Fruit fly (Drosophila melanogaster) whole organism, prepupa: ENCODE measurements around the gene Zcchc7.

ENCODE experiments used
- Blimp-1 ChIP-seq: fragments of 200-800 bp; sonication (Bioruptor generic); optimal IDR thresholded peaks from 3 replicates; lab custom pipeline; 2017; ENCODE audit warnings: missing biosample characterization, missing genetic modification characterization, mild to moderate bottlenecking, moderate library complexity, missing genetic modification reagents
- CG10669 ChIP-seq: fragments of 200-800 bp; sonication (Bioruptor generic); optimal IDR thresholded peaks from 3 replicates; lab custom pipeline; 2018; ENCODE audit warnings: missing biosample characterization, mild to moderate bottlenecking, missing genetic modification characterization, moderate library complexity
- CG11294 ChIP-seq: fragments of 200-800 bp; sonication (Bioruptor generic); IDR thresholded peaks from 2 replicates; pipeline ENCODE4 v1.3.6; 2022; ENCODE audit warnings: missing biosample characterization, missing genetic modification characterization
- CG11762 ChIP-seq: fragments of 200-800 bp; sonication (Bioruptor generic); optimal IDR thresholded peaks from 3 replicates; lab custom pipeline; 2016; ENCODE audit warnings: missing biosample characterization, missing genetic modification characterization; ENCODE audit not compliant: insufficient read depth
- CG11902 ChIP-seq: fragments of 200-800 bp; sonication (Bioruptor generic); optimal IDR thresholded peaks from 3 replicates; lab custom pipeline; 2016; ENCODE audit warnings: missing biosample characterization, missing genetic modification characterization
- CG1621 ChIP-seq: fragments of 200-800 bp; sonication (Bioruptor generic); optimal IDR thresholded peaks from 3 replicates; lab custom pipeline; 2018; ENCODE audit warnings: missing biosample characterization, mild to moderate bottlenecking, missing genetic modification characterization
- CG16779 ChIP-seq: fragments of 200-800 bp; sonication (Bioruptor generic); optimal IDR thresholded peaks from 3 replicates; lab custom pipeline; 2017; ENCODE audit warnings: missing biosample characterization, mild to moderate bottlenecking, missing genetic modification characterization
- CG3032 ChIP-seq: fragments of 200-800 bp; optimal IDR thresholded peaks from 2 replicates; lab custom pipeline; 2019; ENCODE audit warnings: missing biosample characterization, mild to moderate bottlenecking, missing genetic modification characterization, moderate library complexity
- CG32006 ChIP-seq: fragments of 200-800 bp; sonication (Bioruptor generic); optimal IDR thresholded peaks from 3 replicates; lab custom pipeline; 2017; ENCODE audit warnings: missing biosample characterization, mild to moderate bottlenecking, missing genetic modification characterization
- CG34406 ChIP-seq: fragments of 200-800 bp; sonication (Bioruptor generic); optimal IDR thresholded peaks from 3 replicates; lab custom pipeline; 2016; ENCODE audit warnings: missing biosample characterization, missing genetic modification characterization
- CG3919 ChIP-seq: fragments of 200-800 bp; sonication (Bioruptor generic); optimal IDR thresholded peaks from 3 replicates; lab custom pipeline; 2016; ENCODE audit warnings: missing biosample characterization, missing genetic modification characterization
- CG4318 ChIP-seq: fragments of 200-800 bp; sonication (Bioruptor generic); optimal IDR thresholded peaks from 3 replicates; lab custom pipeline; 2017; ENCODE audit warnings: missing biosample characterization, mild to moderate bottlenecking, missing genetic modification characterization
- CG6163 ChIP-seq: fragments of 200-800 bp; sonication (Bioruptor generic); IDR thresholded peaks from 3 replicates; pipeline ENCODE4 v1.3.6; 2022; ENCODE audit warnings: missing biosample characterization, missing genetic modification characterization
- CG6276 ChIP-seq: fragments of 200-800 bp; sonication (Bioruptor generic); optimal IDR thresholded peaks from 2 replicates; lab custom pipeline; 2017; ENCODE audit warnings: missing biosample characterization, mild to moderate bottlenecking, missing genetic modification characterization
- CG6792 ChIP-seq: fragments of 200-800 bp; sonication (Bioruptor generic); optimal IDR thresholded peaks from 3 replicates; lab custom pipeline; 2016; ENCODE audit warnings: missing biosample characterization, missing genetic modification characterization
- CG6808 ChIP-seq: fragments of 200-800 bp; sonication (Bioruptor generic); optimal IDR thresholded peaks from 3 replicates; lab custom pipeline; 2017; ENCODE audit warnings: missing biosample characterization, missing genetic modification characterization, mild to moderate bottlenecking, moderate library complexity, missing genetic modification reagents
- CG6854 ChIP-seq: fragments of 200-800 bp; sonication (Bioruptor generic); optimal IDR thresholded peaks from 2 replicates; lab custom pipeline; 2017; ENCODE audit warnings: missing biosample characterization, mild to moderate bottlenecking, missing genetic modification characterization
- CG7368 ChIP-seq: fragments of 200-800 bp; sonication (Bioruptor generic); optimal IDR thresholded peaks from 3 replicates; lab custom pipeline; 2016; ENCODE audit warnings: missing biosample characterization, missing genetic modification characterization
- CG8119 ChIP-seq: fragments of 200-800 bp; sonication (Bioruptor generic); IDR thresholded peaks from 3 replicates; pipeline ENCODE4 v1.3.6; 2022; ENCODE audit warnings: missing biosample characterization, missing genetic modification characterization
- CG8319 ChIP-seq: fragments of 200-800 bp; sonication (Bioruptor generic); optimal IDR thresholded peaks from 3 replicates; lab custom pipeline; 2016; ENCODE audit warnings: missing biosample characterization, missing genetic modification characterization
- CG8632 ChIP-seq: fragments of 200-800 bp; sonication (Bioruptor generic); optimal IDR thresholded peaks from 3 replicates; lab custom pipeline; 2016; ENCODE audit warnings: missing biosample characterization, missing genetic modification characterization
- CG9139 ChIP-seq: fragments of 200-800 bp; sonication (Bioruptor generic); optimal IDR thresholded peaks from 3 replicates; lab custom pipeline; 2017; ENCODE audit warnings: missing biosample characterization, mild to moderate bottlenecking, missing genetic modification characterization
- Ets96B ChIP-seq: fragments of 200-800 bp; optimal IDR thresholded peaks from 2 replicates; lab custom pipeline; 2019; ENCODE audit warnings: missing biosample characterization, mild to moderate bottlenecking, missing genetic modification characterization, moderate library complexity
- Gug ChIP-seq: fragments of 200-800 bp; sonication (Bioruptor generic); IDR thresholded peaks from 2 replicates; pipeline ENCODE4 v1.3.6; 2022; ENCODE audit warnings: missing biosample characterization, missing genetic modification characterization
- Hr38 ChIP-seq: sonication (Bioruptor generic); optimal IDR thresholded peaks from 2 replicates; lab custom pipeline; 2016; ENCODE audit warnings: missing biosample characterization, missing genetic modification characterization
- Hr39 ChIP-seq: fragments of 200-800 bp; sonication (Bioruptor generic); optimal IDR thresholded peaks from 2 replicates; lab custom pipeline; 2016; ENCODE audit warnings: missing biosample characterization, missing genetic modification characterization
- Hr4 ChIP-seq: fragments of 200-800 bp; sonication (Bioruptor generic); optimal IDR thresholded peaks from 3 replicates; lab custom pipeline; 2016; ENCODE audit warnings: missing biosample characterization, missing genetic modification characterization
- Lpt ChIP-seq: fragments of 200-800 bp; sonication (Bioruptor generic); optimal IDR thresholded peaks from 3 replicates; lab custom pipeline; 2016; ENCODE audit warnings: missing biosample characterization, missing genetic modification characterization
- Met ChIP-seq: fragments of 200-800 bp; sonication (Bioruptor generic); optimal IDR thresholded peaks from 3 replicates; lab custom pipeline; 2016; ENCODE audit warnings: missing biosample characterization, missing genetic modification characterization
- Smox ChIP-seq: fragments of 200-800 bp; sonication (Bioruptor generic); optimal IDR thresholded peaks from 3 replicates; lab custom pipeline; 2016; ENCODE audit warnings: missing biosample characterization, missing genetic modification characterization
- Sox102F ChIP-seq: fragments of 200-800 bp; sonication (Bioruptor generic); optimal IDR thresholded peaks from 2 replicates; lab custom pipeline; 2016; ENCODE audit warnings: missing biosample characterization, mild to moderate bottlenecking, missing genetic modification characterization
- Sox14 ChIP-seq: fragments of 200-800 bp; sonication (Bioruptor generic); optimal IDR thresholded peaks from 3 replicates; lab custom pipeline; 2016; ENCODE audit warnings: missing biosample characterization, missing genetic modification characterization
- Sox15 ChIP-seq: fragments of 200-800 bp; sonication (Bioruptor generic); optimal IDR thresholded peaks from 3 replicates; lab custom pipeline; 2016; ENCODE audit warnings: missing biosample characterization, missing genetic modification characterization
- achi ChIP-seq: fragments of 200-800 bp; sonication (Bioruptor generic); optimal IDR thresholded peaks from 3 replicates; lab custom pipeline; 2016; ENCODE audit warnings: missing biosample characterization, missing genetic modification characterization
- acj6 ChIP-seq: fragments of 200-800 bp; sonication (Bioruptor generic); optimal IDR thresholded peaks from 3 replicates; lab custom pipeline; 2016; ENCODE audit warnings: missing biosample characterization, missing genetic modification characterization
- cyc ChIP-seq: fragments of 200-800 bp; sonication (Bioruptor generic); optimal IDR thresholded peaks from 3 replicates; lab custom pipeline; 2016; ENCODE audit warnings: missing biosample characterization, missing genetic modification characterization
- dac ChIP-seq: fragments of 200-800 bp; sonication (Bioruptor generic); optimal IDR thresholded peaks from 2 replicates; lab custom pipeline; 2017; ENCODE audit warnings: missing biosample characterization, mild to moderate bottlenecking, missing genetic modification characterization
- dsx ChIP-seq: fragments of 200-800 bp; optimal IDR thresholded peaks from 3 replicates; lab custom pipeline; 2019; ENCODE audit warnings: missing biosample characterization, mild to moderate bottlenecking, missing genetic modification characterization, moderate library complexity; ENCODE audit not compliant: poor library complexity, severe bottlenecking
- eg ChIP-seq: fragments of 200-800 bp; sonication (Bioruptor generic); IDR thresholded peaks from 3 replicates; pipeline ENCODE4 v1.3.6; 2022; ENCODE audit warnings: missing biosample characterization, missing genetic modification characterization
- esn ChIP-seq: fragments of 200-800 bp; sonication (Bioruptor generic); optimal IDR thresholded peaks from 2 replicates; lab custom pipeline; 2016; ENCODE audit warnings: missing biosample characterization, mild to moderate bottlenecking, missing genetic modification characterization, moderate library complexity
- fd59A ChIP-seq: fragments of 200-800 bp; sonication (Bioruptor generic); optimal IDR thresholded peaks from 2 replicates; lab custom pipeline; 2017; ENCODE audit warnings: missing biosample characterization, mild to moderate bottlenecking, missing genetic modification characterization, missing genetic modification reagents
- fd85E ChIP-seq: fragments of 200-800 bp; sonication (Bioruptor generic); optimal IDR thresholded peaks from 3 replicates; lab custom pipeline; 2016; ENCODE audit warnings: missing biosample characterization, missing genetic modification characterization
- fkh ChIP-seq: fragments of 200-800 bp; sonication (Bioruptor generic); optimal IDR thresholded peaks from 3 replicates; lab custom pipeline; 2017; ENCODE audit warnings: missing biosample characterization, mild to moderate bottlenecking, missing genetic modification characterization, moderate library complexity
- salr ChIP-seq, 2 experiments: fragments of 200-800 bp; sonication (Bioruptor generic); optimal IDR thresholded peaks; 3 replicates each; lab custom pipeline; 2016 to 2018; ENCODE audit warnings: missing biosample characterization in 2 of 2, missing genetic modification characterization in 2 of 2, mild to moderate bottlenecking in 1 of 2
- spab ChIP-seq: fragments of 200-800 bp; sonication (Bioruptor generic); optimal IDR thresholded peaks from 2 replicates; lab custom pipeline; 2017; ENCODE audit warnings: missing biosample characterization, mild to moderate bottlenecking, missing genetic modification characterization, missing genetic modification reagents
- ss ChIP-seq, 2 experiments: fragments of 200-800 bp; sonication (Bioruptor generic); optimal IDR thresholded peaks; 2 replicates in 1 of 2; 3 replicates in 1 of 2; lab custom pipeline; 2017 to 2018; ENCODE audit warnings: mild to moderate bottlenecking in 2 of 2, missing biosample characterization in 2 of 2, missing genetic modification characterization in 2 of 2, moderate library complexity in 1 of 2
- topi ChIP-seq: fragments of 200-800 bp; sonication (Bioruptor generic); optimal IDR thresholded peaks from 3 replicates; lab custom pipeline; 2016; ENCODE audit warnings: missing biosample characterization, missing genetic modification characterization
- vri ChIP-seq: fragments of 200-800 bp; sonication (Bioruptor generic); optimal IDR thresholded peaks from 3 replicates; lab custom pipeline; 2016; ENCODE audit warnings: missing biosample characterization, mild to moderate bottlenecking, missing genetic modification characterization

The Zcchc7 gene

dm6 chr3L:16872487-16872955 is 27.3 kb downstream of the Zcchc7 start (continued):
- TF ChIP-seq achi (GFP tag; lab: Kevin White, UChicago) (peak; percentile 80), CG8119 (GFP tag; lab: Robert Waterston, UW) (peak; percentile 93), Blimp-1 (GFP tag; lab: Kevin White, UChicago) (no peak), CG6808 (GFP tag; lab: Kevin White, UChicago) (peak; percentile 43), fkh (peak; percentile 51), vri (GFP tag; lab: Kevin White, UChicago) (no peak), CG7368 (peak; percentile 57), CG10669 (GFP tag; lab: Kevin White, UChicago) (peak; percentile 42), Lpt (GFP tag; lab: Kevin White, UChicago) (peak; percentile 87), Hr38 (no peak), fd59A (GFP tag; lab: Kevin White, UChicago) (peak; percentile 51), dsx (GFP tag; lab: Kevin White, UChicago) (peak; percentile 53), CG9139 (GFP tag; lab: Kevin White, UChicago) (peak; percentile 26)
- TF ChIP-seq, all 60 proteins: peak for 51

dm6 chr3L:16873127-16873543 is 27.9 kb downstream of the Zcchc7 start:
- TF ChIP-seq Sox102F (no peak), fkh (no peak), CG1621 (tag; lab: Kevin White, UChicago) (no peak), Sox14 (no peak), CG32006 (GFP tag; lab: Kevin White, UChicago) (no peak), CG8632 (GFP tag; lab: Kevin White, UChicago) (no peak), Lpt (GFP tag; lab: Kevin White, UChicago) (peak; percentile 74), topi (peak; percentile 39), cyc (GFP tag; lab: Kevin White, UChicago) (no peak), acj6 (GFP tag; lab: Kevin White, UChicago) (no peak), CG6163 (GFP tag; lab: Robert Waterston, UW) (peak; percentile 25; the same call in 2 of the 3 replicates), CG6854 (GFP tag; lab: Kevin White, UChicago) (peak; percentile 8), Smox (GFP tag; lab: Kevin White, UChicago) (no peak), CG9139 (GFP tag; lab: Kevin White, UChicago) (peak; percentile 6), esn (GFP tag; lab: Kevin White, UChicago) (no peak), dac (GFP tag; lab: Kevin White, UChicago) (no peak), CG6276 (GFP tag; lab: Kevin White, UChicago) (peak; percentile 88), CG11294 (GFP tag; lab: Robert Waterston, UW) (no peak), CG3032 (tag; lab: Kevin White, UChicago) (peak; percentile 38), CG3919 (peak; percentile 68), CG11762 (GFP tag; lab: Kevin White, UChicago) (peak; percentile 65), fd85E (GFP tag; lab: Kevin White, UChicago) (no peak), spab (GFP tag; lab: Kevin White, UChicago) (peak; percentile 57), ss (GFP tag; optimal IDR thresholded peaks at IDR 0.05; lab: Kevin White, UChicago) (peak; percentile 60 to 73), CG10669 (GFP tag; lab: Kevin White, UChicago) (peak; percentile 64), Sox15 (no peak), Ets96B (tag; lab: Kevin White, UChicago) (peak; percentile 53), salr (GFP tag; optimal IDR thresholded peaks at IDR 0.05; lab: Kevin White, UChicago) (no peak), fd59A (GFP tag; lab: Kevin White, UChicago) (no peak), CG6792 (GFP tag; lab: Kevin White, UChicago) (peak; percentile 17), CG34406 (GFP tag; lab: Kevin White, UChicago) (no peak), CG7368 (no peak), Blimp-1 (GFP tag; lab: Kevin White, UChicago) (no peak), CG8319 (no peak), eg (GFP tag; lab: Robert Waterston, UW) (peak; percentile 4; the same call in 2 of the 3 replicates), CG16779 (tag; lab: Kevin White, UChicago) (peak; percentile 18), Hr39 (GFP tag; lab: Kevin White, UChicago) (no peak), CG4318 (GFP tag; lab: Kevin White, UChicago) (no peak), Hr38 (no peak), Gug (GFP tag; lab: Robert Waterston, UW) (no peak), Met (no peak), Hr4 (GFP tag; lab: Kevin White, UChicago) (no peak), vri (GFP tag; lab: Kevin White, UChicago) (no peak), CG11902 (GFP tag; lab: Kevin White, UChicago) (peak; percentile 1)
